Fruit fly (Drosophila melanogaster) whole organism, embryonic: Measurements from ENCODE around the gene wit.
A peak's percentile ranks its signal among the peaks of the same experiment; 100 is the strongest.

Experiments used
- Atf3 ChIP-seq: fragments of 200-800 bp; sonication (Bioruptor generic); optimal IDR thresholded peaks from 3 replicates; lab custom pipeline; 2016; ENCODE audit warnings: missing biosample characterization, missing genetic modification characterization
- Awh ChIP-seq: fragments of 200-800 bp; sonication (Bioruptor generic); IDR thresholded peaks from 2 replicates; pipeline ENCODE4, ENCODE4 v1.3.6; 2022; ENCODE audit warnings: missing biosample characterization, missing genetic modification characterization
- Blimp-1 ChIP-seq: fragments of 200-800 bp; sonication (Bioruptor generic); optimal IDR thresholded peaks from 3 replicates; lab custom pipeline; 2018; ENCODE audit warnings: missing biosample characterization, missing genetic modification characterization, mild to moderate bottlenecking, moderate library complexity, missing genetic modification reagents
- BtbVII ChIP-seq: fragments of 200-800 bp; sonication (Bioruptor generic); optimal IDR thresholded peaks from 3 replicates; lab custom pipeline; 2017; ENCODE audit warnings: missing biosample characterization, mild to moderate bottlenecking, missing genetic modification characterization
- CG10209 ChIP-seq: fragments of 200-800 bp; sonication (Bioruptor generic); optimal IDR thresholded peaks from 3 replicates; lab custom pipeline; 2017; ENCODE audit warnings: missing biosample characterization, mild to moderate bottlenecking, missing genetic modification characterization, missing genetic modification reagents
- CG13296 ChIP-seq: fragments of 200-800 bp; sonication (Bioruptor generic); optimal IDR thresholded peaks from 3 replicates; lab custom pipeline; 2018; ENCODE audit warnings: missing biosample characterization, mild to moderate bottlenecking, missing genetic modification characterization
- CG13624 ChIP-seq: fragments of 200-800 bp; sonication (Bioruptor generic); optimal IDR thresholded peaks from 2 replicates; lab custom pipeline; 2016; ENCODE audit warnings: missing biosample characterization, missing genetic modification characterization
- CG14860 ChIP-seq: fragments of 200-800 bp; sonication (Bioruptor generic); IDR thresholded peaks from 3 replicates; pipeline ENCODE4 v1.3.6; 2022; ENCODE audit warnings: missing biosample characterization, missing genetic modification characterization; ENCODE audit not compliant: partially characterized antibody
- CG17186 ChIP-seq: fragments of 200-800 bp; sonication (Bioruptor generic); optimal IDR thresholded peaks from 3 replicates; lab custom pipeline; 2017; ENCODE audit warnings: missing biosample characterization, missing genetic modification reagents, missing genetic modification characterization
- CG17361 ChIP-seq: fragments of 200-800 bp; sonication (Bioruptor generic); IDR thresholded peaks from 3 replicates; pipeline ENCODE4 v1.3.6; 2022; ENCODE audit warnings: missing biosample characterization, missing genetic modification characterization
- CG17912 ChIP-seq: fragments of 200-800 bp; sonication (Bioruptor generic); optimal IDR thresholded peaks from 2 replicates; lab custom pipeline; 2018; ENCODE audit warnings: missing biosample characterization, mild to moderate bottlenecking, missing genetic modification characterization
- CG33213 ChIP-seq: fragments of 200-800 bp; sonication (Bioruptor generic); optimal IDR thresholded peaks from 3 replicates; lab custom pipeline; 2016; ENCODE audit warnings: missing biosample characterization, missing genetic modification characterization
- CG4282 ChIP-seq: fragments of 200-800 bp; sonication (Bioruptor generic); optimal IDR thresholded peaks from 2 replicates; lab custom pipeline; 2016; ENCODE audit warnings: missing biosample characterization, missing genetic modification characterization
- CG4707 ChIP-seq: fragments of 200-800 bp; sonication (Bioruptor generic); optimal IDR thresholded peaks from 2 replicates; lab custom pipeline; 2018; ENCODE audit warnings: missing biosample characterization, mild to moderate bottlenecking, missing genetic modification characterization, moderate library complexity
- CG6272 ChIP-seq: fragments of 200-800 bp; sonication (Bioruptor generic); IDR thresholded peaks from 2 replicates; pipeline ENCODE4 v1.3.6; 2022; ENCODE audit warnings: missing biosample characterization, missing genetic modification characterization
- CG8089 ChIP-seq: fragments of 200-800 bp; sonication (Bioruptor generic); optimal IDR thresholded peaks from 3 replicates; lab custom pipeline; 2016; ENCODE audit warnings: missing biosample characterization, missing genetic modification characterization
- CG8290 ChIP-seq, 3 experiments: fragments of 200-800 bp; sonication (Bioruptor generic); optimal IDR thresholded peaks; 2 replicates each; lab custom pipeline; 2016 to 2019; ENCODE audit warnings: missing biosample characterization in 3 of 3, missing genetic modification characterization in 3 of 3, mild to moderate bottlenecking in 2 of 3, moderate library complexity in 1 of 3
- D19A ChIP-seq: fragments of 200-800 bp; optimal IDR thresholded peaks from 3 replicates; lab custom pipeline; 2019; ENCODE audit warnings: missing biosample characterization, mild to moderate bottlenecking, missing genetic modification characterization, moderate library complexity
- Dad ChIP-seq: fragments of 200-800 bp; sonication (Bioruptor generic); optimal IDR thresholded peaks from 3 replicates; lab custom pipeline; 2016; ENCODE audit warnings: missing biosample characterization, missing genetic modification characterization
- Dek ChIP-seq: fragments of 200-800 bp; sonication (Bioruptor generic); optimal IDR thresholded peaks from 3 replicates; lab custom pipeline; 2019; ENCODE audit warnings: missing biosample characterization, mild to moderate bottlenecking, missing genetic modification characterization, moderate library complexity
- Dip3 ChIP-seq: fragments of 200-800 bp; sonication (Bioruptor generic); optimal IDR thresholded peaks from 3 replicates; lab custom pipeline; 2016; ENCODE audit warnings: missing biosample characterization, missing genetic modification characterization
- Ets65A ChIP-seq: fragments of 200-800 bp; sonication (Bioruptor generic); peaks from one replicate; lab custom pipeline; 2016; ENCODE audit warnings: missing biosample characterization, missing genetic modification characterization
- Gsc ChIP-seq: fragments of 200-800 bp; sonication (Bioruptor generic); IDR thresholded peaks from 2 replicates; pipeline ENCODE4 v1.3.6; 2022; ENCODE audit warnings: missing biosample characterization, missing genetic modification characterization
- HHEX ChIP-seq: fragments of 200-800 bp; sonication (Bioruptor generic); optimal IDR thresholded peaks from 3 replicates; lab custom pipeline; 2017; ENCODE audit warnings: missing biosample characterization, mild to moderate bottlenecking, missing genetic modification characterization, missing genetic modification reagents
- Med ChIP-seq: fragments of 200-800 bp; sonication (Bioruptor generic); peaks from one replicate; lab custom pipeline; 2016; ENCODE audit warnings: missing biosample characterization, missing genetic modification characterization, mild to moderate bottlenecking, inconsistent platforms, moderate library complexity
- Optix ChIP-seq: fragments of 200-800 bp; sonication (Bioruptor generic); IDR thresholded peaks from 3 replicates; pipeline ENCODE4 v1.3.6; 2022; ENCODE audit warnings: missing biosample characterization, missing genetic modification characterization
- Side ChIP-seq: fragments of 200-800 bp; sonication (Bioruptor generic); optimal IDR thresholded peaks from 2 replicates; lab custom pipeline; 2016; ENCODE audit warnings: missing biosample characterization, missing genetic modification characterization
- Spps ChIP-seq: fragments of 200-800 bp; sonication (Bioruptor generic); optimal IDR thresholded peaks from 2 replicates; lab custom pipeline; 2018; ENCODE audit warnings: missing biosample characterization, mild to moderate bottlenecking, missing genetic modification characterization
- Stat92E ChIP-seq, 3 experiments: fragments of >200 bp in 2 of 3; fragments of 200-800 bp in 1 of 3; sonication (Bioruptor generic) in 1 of 3; optimal IDR thresholded peaks; 2 replicates each; lab custom pipeline; 2017 to 2019; ENCODE audit warnings: missing biosample characterization in 3 of 3, missing genetic modification characterization in 3 of 3, mild to moderate bottlenecking in 1 of 3, moderate library complexity in 1 of 3
- Tbp ChIP-seq: fragments of >200 bp; optimal IDR thresholded peaks from 2 replicates; lab custom pipeline; 2018; ENCODE audit warnings: missing biosample characterization, missing genetic modification characterization
- br ChIP-seq: fragments of >200 bp; optimal IDR thresholded peaks from 2 replicates; lab custom pipeline; 2017
- cad ChIP-seq: fragments of >200 bp; optimal IDR thresholded peaks from 2 replicates; lab custom pipeline; 2017; ENCODE audit warnings: missing biosample characterization, missing genetic modification characterization
- da ChIP-seq: fragments of 200-800 bp; sonication (Bioruptor generic); optimal IDR thresholded peaks from 2 replicates; lab custom pipeline; 2016; ENCODE audit warnings: missing biosample characterization, missing genetic modification characterization
- exex ChIP-seq: fragments of 200-800 bp; sonication (Bioruptor generic); optimal IDR thresholded peaks from 4 replicates; lab custom pipeline; 2018; ENCODE audit warnings: missing biosample characterization, mild to moderate bottlenecking, missing genetic modification characterization, moderate library complexity
- gcm ChIP-seq: fragments of 200-800 bp; sonication (Bioruptor generic); optimal IDR thresholded peaks from 2 replicates; lab custom pipeline; 2019; ENCODE audit warnings: missing biosample characterization, mild to moderate bottlenecking, missing genetic modification characterization, moderate library complexity
- gsb-n ChIP-seq: fragments of 200-800 bp; sonication (Bioruptor generic); optimal IDR thresholded peaks from 3 replicates; lab custom pipeline; 2018; ENCODE audit warnings: missing biosample characterization, mild to moderate bottlenecking, missing genetic modification characterization
- ham ChIP-seq: fragments of 200-800 bp; sonication (Bioruptor generic); IDR thresholded peaks from 2 replicates; pipeline ENCODE4 v1.3.6; 2022; ENCODE audit warnings: missing biosample characterization, missing genetic modification characterization
- her ChIP-seq: fragments of 200-800 bp; sonication (Bioruptor generic); optimal IDR thresholded peaks from 2 replicates; lab custom pipeline; 2016; ENCODE audit warnings: missing biosample characterization, missing genetic modification characterization
- kni ChIP-seq: fragments of 200-800 bp; sonication (Bioruptor generic); optimal IDR thresholded peaks from 3 replicates; lab custom pipeline; 2017; ENCODE audit warnings: mild to moderate bottlenecking, missing biosample characterization, missing genetic modification reagents, missing genetic modification characterization
- row ChIP-seq: fragments of 200-800 bp; sonication (Bioruptor generic); IDR thresholded peaks from 3 replicates; pipeline ENCODE4 v1.3.6; 2022; ENCODE audit warnings: missing biosample characterization, missing genetic modification characterization
- sc ChIP-seq, 3 experiments: fragments of >200 bp in 2 of 3; fragments of 200-800 bp in 1 of 3; sonication (Bioruptor generic) in 1 of 3; optimal IDR thresholded peaks; 2 replicates in 2 of 3; 3 replicates in 1 of 3; lab custom pipeline; 2017; ENCODE audit warnings: mild to moderate bottlenecking in 1 of 3, missing biosample characterization in 1 of 3, missing genetic modification characterization in 1 of 3, missing genetic modification reagents in 1 of 3
- sd ChIP-seq: fragments of 200-800 bp; sonication (Bioruptor generic); optimal IDR thresholded peaks from 3 replicates; lab custom pipeline; 2018; ENCODE audit warnings: missing biosample characterization, mild to moderate bottlenecking, missing genetic modification characterization, moderate library complexity
- seq ChIP-seq: fragments of 200-800 bp; sonication (Bioruptor generic); IDR thresholded peaks from 2 replicates; pipeline ENCODE4 v1.3.6; 2022; ENCODE audit warnings: missing biosample characterization, missing genetic modification characterization
- sisA ChIP-seq: fragments of 200-800 bp; sonication (Bioruptor generic); IDR thresholded peaks from 2 replicates; pipeline ENCODE4 v1.3.6; 2022; ENCODE audit warnings: missing biosample characterization, missing genetic modification characterization
- tna ChIP-seq: fragments of 200-800 bp; sonication (Bioruptor generic); IDR thresholded peaks from 2 replicates; pipeline ENCODE4 v1.3.6; 2022; ENCODE audit warnings: missing biosample characterization, missing genetic modification characterization; ENCODE audit not compliant: partially characterized antibody
- trem ChIP-seq: fragments of 200-800 bp; optimal IDR thresholded peaks from 3 replicates; lab custom pipeline; 2019; ENCODE audit warnings: missing biosample characterization, mild to moderate bottlenecking, missing genetic modification characterization, moderate library complexity
- vfl ChIP-seq: fragments of 200-800 bp; sonication (Bioruptor generic); optimal IDR thresholded peaks from 2 replicates; lab custom pipeline; 2016; ENCODE audit warnings: missing biosample characterization, missing genetic modification characterization
- vnd ChIP-seq: fragments of 200-800 bp; sonication (Bioruptor generic); IDR thresholded peaks from 3 replicates; pipeline ENCODE4 v1.3.6; 2022; ENCODE audit warnings: missing biosample characterization, missing genetic modification characterization; ENCODE audit not compliant: partially characterized antibody
- wor ChIP-seq: fragments of 200-800 bp; sonication (Bioruptor generic); IDR thresholded peaks from 2 replicates; pipeline ENCODE4 v1.3.6; 2022; ENCODE audit warnings: missing biosample characterization, missing genetic modification characterization

wit gene

dm6 chr3L:4070221-4070995, 1.1 kb downstream of the wit start (continued):
- peak; percentile 88 for TF ChIP-seq her (GFP tag; lab: Kevin White, UChicago)
- TF ChIP-seq vnd, result no peak
- peak; percentile 89 for TF ChIP-seq wor (GFP tag; lab: Robert Waterston, UW)
- peak; percentile 84 for TF ChIP-seq CG10209 (GFP tag; lab: Kevin White, UChicago)
- TF ChIP-seq vfl, result peak; percentile 58
- peak; percentile 45 for TF ChIP-seq Spps (tag; lab: Kevin White, UChicago)
- TF ChIP-seq Dek (tag; lab: Kevin White, UChicago), result peak; percentile 84
- peak; percentile 76 for TF ChIP-seq Dad (GFP tag; lab: Kevin White, UChicago)
- TF ChIP-seq HHEX (GFP tag; lab: Kevin White, UChicago), result peak; percentile 85
- peak; percentile 99 for TF ChIP-seq Ets65A (GFP tag; lab: Kevin White, UChicago)
- peak; percentile 90 for TF ChIP-seq Optix
- TF ChIP-seq Med (GFP tag; lab: Kevin White, UChicago), result peak; percentile 99
- peak; percentile 30 for TF ChIP-seq CG17912 (GFP tag; lab: Kevin White, UChicago)
- TF ChIP-seq sc (optimal IDR thresholded peaks at IDR 0.05; lab: Kevin White, UChicago), result no peak
- TF ChIP-seq sc (GFP tag; optimal IDR thresholded peaks at IDR 0.05; lab: Kevin White, UChicago), result peak; percentile 69
- peak; percentile 72 for TF ChIP-seq CG4707 (GFP tag; lab: Kevin White, UChicago)
- TF ChIP-seq exex (tag; lab: Kevin White, UChicago), result peak; percentile 56
- peak; percentile 76 for TF ChIP-seq Blimp-1 (GFP tag; lab: Kevin White, UChicago)
- TF ChIP-seq CG4282 (GFP tag; lab: Kevin White, UChicago), result peak; percentile 84
- peak; percentile 65 for TF ChIP-seq sd (tag; lab: Kevin White, UChicago)
- peak; percentile 71 for TF ChIP-seq gsb-n (tag; lab: Kevin White, UChicago)
- peak; percentile 96 for TF ChIP-seq row (GFP tag; lab: Robert Waterston, UW)
- TF ChIP-seq Dip3 (GFP tag; lab: Kevin White, UChicago), result peak; percentile 95
- peak; percentile 86 for TF ChIP-seq CG8089
- TF ChIP-seq sisA (GFP tag; lab: Robert Waterston, UW), result peak; percentile 93
- peak; percentile 13 for TF ChIP-seq trem
- peak; percentile 72 for TF ChIP-seq CG33213
- TF ChIP-seq BtbVII (GFP tag; lab: Kevin White, UChicago), result peak; percentile 77
- TF ChIP-seq Stat92E (GFP tag; optimal IDR thresholded peaks at IDR 0.05; lab: Kevin White, UChicago), result no peak
- TF ChIP-seq D19A (tag; lab: Kevin White, UChicago), result no peak
- TF ChIP-seq CG8290 (GFP tag; optimal IDR thresholded peaks at IDR 0.05; lab: Kevin White, UChicago), result no peak
- TF ChIP-seq CG8290 (tag; optimal IDR thresholded peaks at IDR 0.05; lab: Kevin White, UChicago), result peak in 1 of 2 experiments; percentile 96
- TF ChIP-seq gcm (GFP tag; lab: Kevin White, UChicago), result peak; percentile 45
- peak; percentile 94 for TF ChIP-seq CG13624 (GFP tag; lab: Kevin White, UChicago)
- TF ChIP-seq CG13296 (GFP tag; lab: Kevin White, UChicago), result peak; percentile 79
- no peak for TF ChIP-seq tna
- peak; percentile 78 for TF ChIP-seq CG6272 (GFP tag; lab: Robert Waterston, UW)
- peak; percentile 90 for TF ChIP-seq Awh (GFP tag; lab: Robert Waterston, UW)
- TF ChIP-seq cad, result no peak
- peak; percentile 68 for TF ChIP-seq da
- peak; percentile 76 for TF ChIP-seq Atf3 (GFP tag; lab: Kevin White, UChicago)
- TF ChIP-seq kni (GFP tag; lab: Kevin White, UChicago), result no peak
- peak; percentile 90 for TF ChIP-seq seq (GFP tag; lab: Robert Waterston, UW)
- no peak for TF ChIP-seq CG14860 (GFP tag; lab: Robert Waterston, UW)
- TF ChIP-seq Tbp (GFP tag; lab: Kevin White, UChicago), result no peak
- TF ChIP-seq ham (GFP tag; lab: Robert Waterston, UW), result peak; percentile 74; the same call in 1 of the 2 replicates
- peak; percentile 75 for TF ChIP-seq CG17361 (GFP tag; lab: Robert Waterston, UW)
- TF ChIP-seq Gsc (GFP tag; lab: Robert Waterston, UW), result peak; percentile 75
- no peak for TF ChIP-seq br (lab: Kevin White, UChicago)
- TF ChIP-seq Side (GFP tag; lab: Kevin White, UChicago), result peak; percentile 69
- TF ChIP-seq CG17186 (GFP tag; lab: Kevin White, UChicago), result no peak
